Worm (Caenorhabditis elegans) whole organism, young adult: ENCODE measurements around the gene klp-7.

Experiments used
- F55B11.4 ChIP-seq: sonication (generic microtip); optimal IDR thresholded peaks from 2 replicates; lab custom pipeline; 2016; ENCODE audit warnings: missing compliant biosample characterization, missing genetic modification characterization, borderline replicate concordance; ENCODE audit not compliant: insufficient read depth
- K12H6.12 ChIP-seq: fragments of 200-800 bp; sonication (Bioruptor generic); optimal IDR thresholded peaks from 2 replicates; lab custom pipeline; 2018; ENCODE audit warnings: mild to moderate bottlenecking, missing genetic modification characterization, missing compliant biosample characterization
- ekl-4 ChIP-seq: fragments of 200-800 bp; sonication (Bioruptor generic); IDR thresholded peaks from 2 replicates; pipeline ENCODE4 v1.3.6; 2022; ENCODE audit warnings: missing genetic modification reagents, missing genetic modification characterization, missing compliant biosample characterization
- madf-6 ChIP-seq: fragments of 200-800 bp; sonication (Bioruptor generic); IDR thresholded peaks from 2 replicates; pipeline ENCODE4 v1.3.6; 2022; ENCODE audit warnings: missing genetic modification reagents, missing genetic modification characterization, missing compliant biosample characterization
- nfya-1 ChIP-seq: sonication (generic microtip); optimal IDR thresholded peaks from 2 replicates; lab custom pipeline; 2017; ENCODE audit warnings: antibody characterized with exemption, missing compliant biosample characterization, missing genetic modification characterization, borderline replicate concordance; ENCODE audit not compliant: insufficient read depth
- nhr-80 ChIP-seq: sonication (generic microtip); optimal IDR thresholded peaks from 2 replicates; lab custom pipeline; 2016; ENCODE audit warnings: missing genetic modification characterization, missing compliant biosample characterization
- nhr-90 ChIP-seq: sonication (generic microtip); optimal IDR thresholded peaks from 2 replicates; lab custom pipeline; 2016; ENCODE audit warnings: missing genotype, mild to moderate bottlenecking, missing genetic modification characterization, missing compliant biosample characterization
- pbrm-1 ChIP-seq: fragments of 200-800 bp; sonication (Bioruptor generic); IDR thresholded peaks from 2 replicates; pipeline ENCODE4 v1.3.6; 2022; ENCODE audit warnings: missing genetic modification reagents, missing genetic modification characterization, missing compliant biosample characterization
- snpc-3.4 ChIP-seq: sonication (generic microtip); optimal IDR thresholded peaks from 2 replicates; lab custom pipeline; 2017; ENCODE audit warnings: missing genetic modification characterization, mild to moderate bottlenecking, missing compliant biosample characterization, antibody characterized with exemption, moderate library complexity, missing genotype, missing genetic modification reagents
- ztf-6 ChIP-seq: fragments of 200-800 bp; sonication (Bioruptor generic); IDR thresholded peaks from 2 replicates; pipeline ENCODE4 v1.3.6; 2022; ENCODE audit warnings: missing genetic modification reagents, missing genetic modification characterization, missing compliant biosample characterization

ce11 chrIII:10810837-10811814 lies 5.4 kb downstream of the klp-7 start:
- TF ChIP-seq madf-6 (GFP tag; lab: Robert Waterston, UW) (peak; percentile 91), snpc-3.4 (tag; lab: Kevin White, UChicago) (no peak), K12H6.12 (tag; lab: Kevin White, UChicago) (peak; percentile 12), F55B11.4 (no peak), pbrm-1 (GFP tag; lab: Robert Waterston, UW) (peak; percentile 67; the same call in 1 of the 2 replicates), ztf-6 (peak; percentile 48; the same call in 1 of the 2 replicates), ekl-4 (GFP tag; lab: Robert Waterston, UW) (peak; percentile 85), nfya-1 (tag; lab: Kevin White, UChicago) (no peak), nhr-90 (no peak), nhr-80 (no peak)
